Fruit fly (Drosophila melanogaster): Measurements from ENCODE around the gene CAH2.

CAH2 gene

DNA sequence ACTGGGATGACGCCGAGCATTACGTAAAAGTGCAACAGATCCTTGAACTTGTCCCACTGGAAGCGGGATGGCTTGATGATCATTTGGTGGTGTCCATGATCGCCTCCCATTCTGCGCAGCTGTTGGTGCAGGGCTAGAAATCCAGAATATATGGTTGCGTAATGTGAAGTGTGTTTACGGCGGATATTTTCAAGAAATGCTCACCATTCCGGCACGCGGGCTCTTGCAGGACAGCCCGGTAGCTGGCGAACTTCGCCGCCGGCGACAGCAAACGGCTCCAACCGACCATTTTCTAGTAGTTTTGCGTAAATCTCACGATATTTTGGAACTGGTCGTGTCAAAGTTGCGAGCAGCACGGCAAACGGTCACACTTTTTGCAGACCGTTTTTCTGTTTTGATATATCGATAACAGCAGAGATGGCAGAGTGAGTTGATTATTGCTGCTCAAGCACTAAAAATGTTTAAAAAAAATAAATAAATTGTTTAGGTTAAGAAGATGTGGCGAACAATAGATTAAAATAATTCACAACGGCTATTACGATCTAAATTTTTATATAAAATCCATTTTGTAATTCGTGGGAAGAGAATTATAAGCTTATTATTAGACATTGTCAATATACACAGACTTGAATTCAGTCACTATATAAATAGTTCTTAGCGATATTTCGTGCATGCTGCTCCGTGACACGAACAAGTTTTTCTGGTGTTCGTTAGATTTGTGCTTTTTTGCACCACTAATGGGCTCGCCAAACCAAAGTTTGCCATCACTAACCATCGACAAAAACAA is 39.1 kb upstream of the CAH2 start, which contains the start of the genes ND-SGDH and RhoGAP68F (continued):
- TF ChIP-seq CG18599 (GFP tag; optimal IDR thresholded peaks at IDR 0.05) (peak; percentile 76), CG33557 (GFP tag; optimal IDR thresholded peaks at IDR 0.05) (peak; percentile 62), bsh (GFP tag; optimal IDR thresholded peaks at IDR 0.05) (peak in 1 of 2 experiments; percentile 57), CG6175 (GFP tag; IDR thresholded peaks at IDR 0.05) (0 out of 3 replicates have a peak, but pooled peaks have one; percentile 52), tx (GFP tag; optimal IDR thresholded peaks at IDR 0.05) (peak; percentile 45), ERR (GFP tag; optimal IDR thresholded peaks at IDR 0.05) (no peak), CG11398 (GFP tag; optimal IDR thresholded peaks at IDR 0.05) (peak; percentile 42), CG5245 (GFP tag; optimal IDR thresholded peaks at IDR 0.05) (peak; percentile 23), CG3407 (GFP tag; optimal IDR thresholded peaks at IDR 0.05) (peak; percentile 49), NC2β (GFP tag; optimal IDR thresholded peaks at IDR 0.05) (peak; percentile 48), CG10267 (tag; optimal IDR thresholded peaks at IDR 0.05) (peak; percentile 74), CG4707 (GFP tag; optimal IDR thresholded peaks at IDR 0.05) (no peak), CG15269 (tag; optimal IDR thresholded peaks at IDR 0.05) (peak; percentile 74), CG13123 (GFP tag; optimal IDR thresholded peaks at IDR 0.05) (peak; percentile 62), emc (GFP tag; optimal IDR thresholded peaks at IDR 0.05) (peak; percentile 22), ro (GFP tag; IDR thresholded peaks at IDR 0.05) (no peak), CG30431 (GFP tag; optimal IDR thresholded peaks at IDR 0.05) (peak; percentile 49), tup (GFP tag; optimal IDR thresholded peaks at IDR 0.05) (peak; percentile 8), en (GFP tag; optimal IDR thresholded peaks at IDR 0.05) (peak; percentile 3), tll (GFP tag; optimal IDR thresholded peaks at IDR 0.05) (no peak), org-1 (GFP tag; optimal IDR thresholded peaks at IDR 0.05) (no peak), salm (tag; optimal IDR thresholded peaks at IDR 0.05) (no peak), br (optimal IDR thresholded peaks at IDR 0.05) (no peak), dimm (GFP tag; IDR thresholded peaks at IDR 0.05) (no peak), Drgx (GFP tag; IDR thresholded peaks at IDR 0.05) (peak; percentile 34; the same call in 1 of the 2 replicates), NC2α (GFP tag; optimal IDR thresholded peaks at IDR 0.05) (no peak), Ada2b (GFP tag; IDR thresholded peaks at IDR 0.05) (peak; percentile 43), Sry-δ (GFP tag; optimal IDR thresholded peaks at IDR 0.05) (peak; percentile 97), dmrt99B (tag; optimal IDR thresholded peaks at IDR 0.05) (peak; percentile 67), CG34376 (GFP tag; optimal IDR thresholded peaks at IDR 0.05) (peak; percentile 49), Gsc (GFP tag; IDR thresholded peaks at IDR 0.05) (no peak), Ets65A (GFP tag) (peak; percentile 95), fd96Cb (tag; optimal IDR thresholded peaks at IDR 0.05) (peak; percentile 66), MESR4 (GFP tag; optimal IDR thresholded peaks at IDR 0.05) (peak; percentile 78), gro (GFP tag; optimal IDR thresholded peaks at IDR 0.05) (peak; percentile 34), peb (GFP tag; IDR thresholded peaks at IDR 0.05) (peak; percentile 33; the same call in 1 of the 2 replicates), MTF-1 (GFP tag; optimal IDR thresholded peaks at IDR 0.05; ENCODE audit: borderline replicate concordance) (no peak), CG18262 (tag; optimal IDR thresholded peaks at IDR 0.05) (peak; percentile 76), oc (tag; optimal IDR thresholded peaks at IDR 0.05) (peak; percentile 29), lmd (GFP tag; IDR thresholded peaks at IDR 0.05) (peak; percentile 77), Tbp (GFP tag; optimal IDR thresholded peaks at IDR 0.05) (no peak), nom (GFP tag; optimal IDR thresholded peaks at IDR 0.05) (no peak), CG12155 (GFP tag; optimal IDR thresholded peaks at IDR 0.05) (peak; percentile 84), CG2678 (tag; optimal IDR thresholded peaks at IDR 0.05) (peak; percentile 81), kay (GFP tag; optimal IDR thresholded peaks at IDR 0.05) (peak; percentile 57), chinmo (GFP tag; IDR thresholded peaks at IDR 0.05; ENCODE audit: partially characterized antibody) (peak; percentile 88; the same call in 3 of the 4 replicates), CG2712 (tag; optimal IDR thresholded peaks at IDR 0.05) (peak; percentile 84), CG10565 (GFP tag; optimal IDR thresholded peaks at IDR 0.05) (no peak), CG10462 (GFP tag; optimal IDR thresholded peaks at IDR 0.05) (peak; percentile 33)
